Fruit fly (Drosophila melanogaster) whole organism, embryonic: ENCODE data around the gene CG13721.
A peak's percentile ranks its signal among the peaks of the same experiment; 100 is the strongest.

ENCODE experiments used
- Adf1 ChIP-seq: fragments of 200-800 bp; sonication (Bioruptor generic); IDR thresholded peaks from 2 replicates; pipeline ENCODE4 v1.3.6; 2022; ENCODE audit warnings: missing biosample characterization, missing genetic modification characterization
- Atf3 ChIP-seq: fragments of 200-800 bp; sonication (Bioruptor generic); optimal IDR thresholded peaks from 3 replicates; lab custom pipeline; 2016; ENCODE audit warnings: missing biosample characterization, missing genetic modification characterization
- Awh ChIP-seq: fragments of 200-800 bp; sonication (Bioruptor generic); IDR thresholded peaks from 2 replicates; pipeline ENCODE4, ENCODE4 v1.3.6; 2022; ENCODE audit warnings: missing biosample characterization, missing genetic modification characterization
- Bgb ChIP-seq: fragments of 200-800 bp; sonication (Bioruptor generic); IDR thresholded peaks from 2 replicates; pipeline ENCODE4 v1.3.6; 2022; ENCODE audit warnings: missing biosample characterization, missing genetic modification characterization; ENCODE audit not compliant: partially characterized antibody
- CG11085 ChIP-seq: fragments of 200-800 bp; sonication (Bioruptor generic); IDR thresholded peaks from 2 replicates; pipeline ENCODE4 v1.3.6; 2022; ENCODE audit warnings: missing biosample characterization, missing genetic modification characterization
- CG11695 ChIP-seq: fragments of 200-800 bp; sonication (Bioruptor generic); IDR thresholded peaks from 3 replicates; pipeline ENCODE4 v1.3.6; 2022; ENCODE audit warnings: missing biosample characterization, missing genetic modification characterization
- CG12659 ChIP-seq: fragments of 200-800 bp; sonication (Bioruptor generic); optimal IDR thresholded peaks from 3 replicates; lab custom pipeline; 2017; ENCODE audit warnings: mild to moderate bottlenecking, missing biosample characterization, missing genetic modification reagents, missing genetic modification characterization
- CG12942 ChIP-seq: fragments of 200-800 bp; sonication (Bioruptor generic); optimal IDR thresholded peaks from 3 replicates; lab custom pipeline; 2016; ENCODE audit warnings: missing biosample characterization, missing genetic modification characterization
- CG14050 ChIP-seq: fragments of 200-800 bp; sonication (Bioruptor generic); IDR thresholded peaks from 3 replicates; pipeline ENCODE4 v1.3.6; 2022; ENCODE audit warnings: missing biosample characterization, missing genetic modification characterization
- CG16815 ChIP-seq: fragments of 200-800 bp; sonication (Bioruptor generic); optimal IDR thresholded peaks from 3 replicates; lab custom pipeline; 2017; ENCODE audit warnings: missing biosample characterization, mild to moderate bottlenecking, missing genetic modification characterization
- CG17361 ChIP-seq: fragments of 200-800 bp; sonication (Bioruptor generic); IDR thresholded peaks from 3 replicates; pipeline ENCODE4 v1.3.6; 2022; ENCODE audit warnings: missing biosample characterization, missing genetic modification characterization
- CG17385 ChIP-seq: fragments of 200-800 bp; sonication (Bioruptor generic); optimal IDR thresholded peaks from 3 replicates; lab custom pipeline; 2018; ENCODE audit warnings: missing biosample characterization, mild to moderate bottlenecking, missing genetic modification characterization
- CG17568 ChIP-seq: fragments of 200-800 bp; sonication (Bioruptor generic); optimal IDR thresholded peaks from 2 replicates; lab custom pipeline; 2018; ENCODE audit warnings: missing biosample characterization, mild to moderate bottlenecking, missing genetic modification characterization, moderate library complexity
- CG30403 ChIP-seq: fragments of 200-800 bp; sonication (Bioruptor generic); optimal IDR thresholded peaks from 3 replicates; lab custom pipeline; 2016; ENCODE audit warnings: missing biosample characterization, missing genetic modification characterization
- CG32532 ChIP-seq: fragments of 200-800 bp; sonication (Bioruptor generic); IDR thresholded peaks from 2 replicates; pipeline ENCODE4 v1.3.6; 2022; ENCODE audit warnings: missing biosample characterization, missing genetic modification characterization
- CG32767 ChIP-seq: fragments of 200-800 bp; sonication (Bioruptor generic); IDR thresholded peaks from 2 replicates; pipeline ENCODE4 v1.3.6; 2022; ENCODE audit warnings: missing biosample characterization, missing genetic modification characterization
- CG32772 ChIP-seq: fragments of 200-800 bp; sonication (Bioruptor generic); IDR thresholded peaks from 2 replicates; pipeline ENCODE4 v1.3.6; 2022; ENCODE audit warnings: missing biosample characterization, missing genetic modification characterization
- CG4617 ChIP-seq: fragments of 200-800 bp; sonication (Bioruptor generic); optimal IDR thresholded peaks from 3 replicates; lab custom pipeline; 2016; ENCODE audit warnings: missing biosample characterization, missing genetic modification characterization, borderline replicate concordance
- CG7786 ChIP-seq: fragments of 200-800 bp; sonication (Bioruptor generic); optimal IDR thresholded peaks from 2 replicates; lab custom pipeline; 2016; ENCODE audit warnings: missing biosample characterization, missing genetic modification characterization
- CG8944 ChIP-seq: fragments of 200-800 bp; sonication (Bioruptor generic); optimal IDR thresholded peaks from 3 replicates; lab custom pipeline; 2016; ENCODE audit warnings: missing biosample characterization, missing genetic modification characterization
- CG9727 ChIP-seq: fragments of 200-800 bp; sonication (Bioruptor generic); optimal IDR thresholded peaks from 3 replicates; lab custom pipeline; 2017; ENCODE audit warnings: missing biosample characterization, mild to moderate bottlenecking, missing genetic modification characterization
- Doc3 ChIP-seq: fragments of 200-800 bp; sonication (Bioruptor generic); IDR thresholded peaks from 3 replicates; pipeline ENCODE4 v1.3.6; 2022; ENCODE audit warnings: missing biosample characterization, missing genetic modification characterization; ENCODE audit not compliant: partially characterized antibody
- Fer3 ChIP-seq: fragments of 200-800 bp; sonication (Bioruptor generic); optimal IDR thresholded peaks from 2 replicates; lab custom pipeline; 2018; ENCODE audit warnings: missing biosample characterization, mild to moderate bottlenecking, missing genetic modification characterization, moderate library complexity
- GATAe ChIP-seq: fragments of 200-800 bp; sonication (Bioruptor generic); conservative IDR thresholded peaks from 2 replicates; pipeline ENCODE4 v1.3.6; 2022; ENCODE audit warnings: missing biosample characterization, missing genetic modification characterization
- Gug ChIP-seq: fragments of 200-800 bp; sonication (Bioruptor generic); IDR thresholded peaks from 4 replicates; pipeline ENCODE4 v1.3.6; 2022; ENCODE audit warnings: missing biosample characterization, missing genetic modification characterization
- HHEX ChIP-seq: fragments of 200-800 bp; sonication (Bioruptor generic); optimal IDR thresholded peaks from 3 replicates; lab custom pipeline; 2017; ENCODE audit warnings: missing biosample characterization, mild to moderate bottlenecking, missing genetic modification characterization, missing genetic modification reagents
- Hmx ChIP-seq: fragments of 200-800 bp; sonication (Bioruptor generic); optimal IDR thresholded peaks from 2 replicates; lab custom pipeline; 2016; ENCODE audit warnings: missing biosample characterization, missing genetic modification characterization
- Lpt ChIP-seq: fragments of >200 bp; optimal IDR thresholded peaks from 2 replicates; lab custom pipeline; 2018; ENCODE audit warnings: missing biosample characterization, missing genetic modification characterization
- Mad ChIP-seq: fragments of 200-800 bp; sonication (Bioruptor generic); optimal IDR thresholded peaks from 2 replicates; lab custom pipeline; 2016; ENCODE audit warnings: missing biosample characterization, missing genetic modification characterization
- Max ChIP-seq: fragments of 200-800 bp; sonication (Bioruptor generic); optimal IDR thresholded peaks from 2 replicates; lab custom pipeline; 2016; ENCODE audit warnings: missing biosample characterization, mild to moderate bottlenecking, missing genetic modification characterization
- Nf-YB ChIP-seq: fragments of 200-800 bp; sonication (Bioruptor generic); optimal IDR thresholded peaks from 3 replicates; lab custom pipeline; 2019; ENCODE audit warnings: missing biosample characterization, mild to moderate bottlenecking, missing genetic modification characterization, moderate library complexity
- Pdp1 ChIP-seq, 2 experiments: fragments of 200-800 bp; sonication (Bioruptor generic); optimal IDR thresholded peaks; 3 replicates each; lab custom pipeline; 2016; ENCODE audit warnings: missing biosample characterization in 2 of 2, missing genetic modification characterization in 2 of 2, mild to moderate bottlenecking in 1 of 2, moderate library complexity in 1 of 2
- Sin3A ChIP-seq: fragments of >200 bp; optimal IDR thresholded peaks from 2 replicates; lab custom pipeline; 2018
- Sox100B ChIP-seq: fragments of 200-800 bp; sonication (Bioruptor generic); optimal IDR thresholded peaks from 3 replicates; lab custom pipeline; 2018; ENCODE audit warnings: missing biosample characterization, mild to moderate bottlenecking, missing genetic modification characterization
- Xbp1 ChIP-seq: fragments of 200-800 bp; sonication (Bioruptor generic); optimal IDR thresholded peaks from 3 replicates; lab custom pipeline; 2016; ENCODE audit warnings: missing biosample characterization, mild to moderate bottlenecking, missing genetic modification characterization
- ab ChIP-seq: fragments of 200-800 bp; sonication (Bioruptor generic); optimal IDR thresholded peaks from 2 replicates; lab custom pipeline; 2016; ENCODE audit warnings: missing biosample characterization, missing genetic modification characterization
- bsh ChIP-seq, 2 experiments: fragments of 200-800 bp; sonication (Bioruptor generic); optimal IDR thresholded peaks; 2 replicates each; lab custom pipeline; 2017 to 2018; ENCODE audit warnings: mild to moderate bottlenecking in 2 of 2, missing biosample characterization in 2 of 2, missing genetic modification characterization in 2 of 2, moderate library complexity in 1 of 2
- chinmo ChIP-seq: fragments of 200-800 bp; sonication (Bioruptor generic); IDR thresholded peaks from 4 replicates; pipeline ENCODE4 v1.3.6; 2022; ENCODE audit warnings: missing biosample characterization, missing genetic modification characterization; ENCODE audit not compliant: partially characterized antibody
- chm ChIP-seq: fragments of 200-800 bp; sonication (Bioruptor generic); IDR thresholded peaks from 2 replicates; pipeline ENCODE4 v1.3.6; 2022; ENCODE audit warnings: missing biosample characterization, missing genetic modification characterization
- crc ChIP-seq: fragments of 200-800 bp; sonication (Bioruptor generic); optimal IDR thresholded peaks from 2 replicates; lab custom pipeline; 2016; ENCODE audit warnings: missing biosample characterization, missing genetic modification characterization
- en ChIP-seq: fragments of 200-800 bp; sonication (Bioruptor generic); optimal IDR thresholded peaks from 2 replicates; lab custom pipeline; 2016; ENCODE audit warnings: missing biosample characterization, missing genetic modification characterization
- eve ChIP-seq, 2 experiments: fragments of >200 bp; optimal IDR thresholded peaks; 2 replicates each; lab custom pipeline; 2017; ENCODE audit warnings: missing biosample characterization in 2 of 2, missing genetic modification characterization in 2 of 2
- gce ChIP-seq: fragments of 200-800 bp; sonication (Bioruptor generic); IDR thresholded peaks from 3 replicates; pipeline ENCODE4 v1.3.6; 2022; ENCODE audit warnings: missing biosample characterization, missing genetic modification characterization
- ham ChIP-seq: fragments of 200-800 bp; sonication (Bioruptor generic); IDR thresholded peaks from 2 replicates; pipeline ENCODE4 v1.3.6; 2022; ENCODE audit warnings: missing biosample characterization, missing genetic modification characterization
- ken ChIP-seq: fragments of 200-800 bp; sonication (Bioruptor generic); IDR thresholded peaks from 3 replicates; pipeline ENCODE4 v1.3.6; 2022; ENCODE audit warnings: missing biosample characterization, missing genetic modification characterization
- peb ChIP-seq: fragments of 200-800 bp; sonication (Bioruptor generic); IDR thresholded peaks from 2 replicates; pipeline ENCODE4 v1.3.6; 2022; ENCODE audit warnings: missing biosample characterization, missing genetic modification characterization
- run ChIP-seq: fragments of 200-800 bp; sonication (Bioruptor generic); optimal IDR thresholded peaks from 3 replicates; lab custom pipeline; 2018; ENCODE audit warnings: missing biosample characterization, mild to moderate bottlenecking, missing genetic modification characterization
- sc ChIP-seq, 3 experiments: fragments of >200 bp in 2 of 3; fragments of 200-800 bp in 1 of 3; sonication (Bioruptor generic) in 1 of 3; optimal IDR thresholded peaks; 2 replicates in 2 of 3; 3 replicates in 1 of 3; lab custom pipeline; 2017; ENCODE audit warnings: mild to moderate bottlenecking in 1 of 3, missing biosample characterization in 1 of 3, missing genetic modification characterization in 1 of 3, missing genetic modification reagents in 1 of 3
- sr ChIP-seq: fragments of 200-800 bp; sonication (Bioruptor generic); IDR thresholded peaks from 3 replicates; pipeline ENCODE4 v1.3.6; 2022; ENCODE audit warnings: missing biosample characterization, missing genetic modification characterization
- zf30C ChIP-seq: fragments of 200-800 bp; sonication (Bioruptor generic); optimal IDR thresholded peaks from 3 replicates; lab custom pipeline; 2018; ENCODE audit warnings: missing biosample characterization, mild to moderate bottlenecking, missing genetic modification characterization

Gene CG13721

dm6 chr3L:4497677-4498076 is at the start of gene CG13721:
TSS of gene CG13721 (minus strand) at chr3L:4497777.
- TF ChIP-seq HHEX (GFP tag; lab: Kevin White, UChicago) (no peak), CG14050 (GFP tag; lab: Robert Waterston, UW) (no peak), Pdp1 (GFP tag; optimal IDR thresholded peaks at IDR 0.05; lab: Kevin White, UChicago) (no peak), CG4617 (GFP tag; lab: Kevin White, UChicago) (no peak), CG8944 (GFP tag; lab: Kevin White, UChicago) (no peak), Lpt (GFP tag; lab: Kevin White, UChicago) (no peak), peb (GFP tag; lab: Robert Waterston, UW) (no peak), run (tag; lab: Kevin White, UChicago) (no peak), Doc3 (no peak), Adf1 (no peak), sr (GFP tag; lab: Robert Waterston, UW) (no peak), sc (optimal IDR thresholded peaks at IDR 0.05; lab: Kevin White, UChicago) (no peak), sc (GFP tag; optimal IDR thresholded peaks at IDR 0.05; lab: Kevin White, UChicago) (no peak), Gug (GFP tag; lab: Robert Waterston, UW) (no peak), Bgb (no peak), chm (GFP tag; lab: Robert Waterston, UW) (no peak), CG12942 (GFP tag; lab: Kevin White, UChicago) (no peak), CG9727 (GFP tag; lab: Kevin White, UChicago) (no peak), ab (no peak), CG7786 (GFP tag; lab: Kevin White, UChicago) (no peak), Hmx (GFP tag; lab: Kevin White, UChicago) (no peak)

dm6 chr3L:4546650-4547049 is 49.1 kb upstream of the CG13721 start:
- TF ChIP-seq Max (GFP tag; lab: Kevin White, UChicago) = peak; percentile 64
- TF ChIP-seq CG11695 (GFP tag; lab: Robert Waterston, UW) = peak; percentile 72
- TF ChIP-seq CG17361 (GFP tag; lab: Robert Waterston, UW) = peak; percentile 80
- peak; percentile 41 for TF ChIP-seq CG17385 (GFP tag; lab: Kevin White, UChicago)
- TF ChIP-seq CG12659 = peak; percentile 11
- TF ChIP-seq chinmo (GFP tag; lab: Robert Waterston, UW) = no peak
- no peak for TF ChIP-seq CG14050 (GFP tag; lab: Robert Waterston, UW)
- TF ChIP-seq CG32772 (GFP tag; lab: Robert Waterston, UW) = peak; percentile 45
- no peak for TF ChIP-seq Hmx (GFP tag; lab: Kevin White, UChicago)
- peak; percentile 52; the same call in 1 of the 2 replicates for TF ChIP-seq CG32767 (GFP tag; lab: Robert Waterston, UW)
- TF ChIP-seq crc = no peak
- peak; percentile 82 to 83 for TF ChIP-seq bsh (GFP tag; optimal IDR thresholded peaks at IDR 0.05; lab: Kevin White, UChicago)
- TF ChIP-seq Awh = no peak
- no peak for TF ChIP-seq ham (GFP tag; lab: Robert Waterston, UW)
- TF ChIP-seq CG11085 (GFP tag; lab: Robert Waterston, UW) = no peak
- TF ChIP-seq Nf-YB = peak; percentile 50
- no peak for TF ChIP-seq gce (GFP tag; lab: Robert Waterston, UW)
- TF ChIP-seq GATAe (GFP tag; lab: Robert Waterston, UW) = no peak
- no peak for TF ChIP-seq CG32532 (GFP tag; lab: Robert Waterston, UW)
- peak; percentile 28 for TF ChIP-seq Fer3
- TF ChIP-seq eve (GFP tag; optimal IDR thresholded peaks at IDR 0.05; lab: Kevin White, UChicago) = peak in 1 of 2 experiments; percentile 70
- TF ChIP-seq Xbp1 (GFP tag; lab: Kevin White, UChicago) = peak; percentile 52
- TF ChIP-seq CG17568 = peak; percentile 54
- TF ChIP-seq Atf3 = peak; percentile 14
- peak; percentile 32 for TF ChIP-seq Mad
- TF ChIP-seq zf30C (GFP tag; lab: Kevin White, UChicago) = peak; percentile 87
- TF ChIP-seq Sox100B = peak; percentile 56
- TF ChIP-seq en (GFP tag; lab: Kevin White, UChicago) = no peak
- TF ChIP-seq CG7786 (GFP tag; lab: Kevin White, UChicago) = no peak
- peak; percentile 67 for TF ChIP-seq CG16815 (GFP tag; lab: Kevin White, UChicago)
- peak; percentile 50; the same call in 1 of the 3 replicates for TF ChIP-seq ken
- TF ChIP-seq Sin3A = no peak
- TF ChIP-seq CG30403 = peak; percentile 54
